Fruit fly (Drosophila melanogaster) whole organism, embryonic: Measurements from ENCODE around the gene Pxd.

ENCODE experiments used
- B-H2 ChIP-seq: fragments of 200-800 bp; sonication (Bioruptor generic); optimal IDR thresholded peaks from 2 replicates; lab custom pipeline; 2018; ENCODE audit warnings: missing biosample characterization, mild to moderate bottlenecking, missing genetic modification characterization
- CG12071 ChIP-seq: fragments of 200-800 bp; sonication (Bioruptor generic); optimal IDR thresholded peaks from 3 replicates; lab custom pipeline; 2018; ENCODE audit warnings: missing biosample characterization, mild to moderate bottlenecking, missing genetic modification characterization
- CG14014 ChIP-seq: fragments of 200-800 bp; sonication (Bioruptor generic); IDR thresholded peaks from 2 replicates; pipeline ENCODE4 v1.3.6; 2022; ENCODE audit warnings: missing biosample characterization, missing genetic modification characterization
- CG17568 ChIP-seq: fragments of 200-800 bp; sonication (Bioruptor generic); optimal IDR thresholded peaks from 2 replicates; lab custom pipeline; 2018; ENCODE audit warnings: missing biosample characterization, mild to moderate bottlenecking, missing genetic modification characterization, moderate library complexity
- CG18599 ChIP-seq: fragments of 200-800 bp; sonication (Bioruptor generic); optimal IDR thresholded peaks from 3 replicates; lab custom pipeline; 2017; ENCODE audit warnings: missing biosample characterization, missing genetic modification characterization, mild to moderate bottlenecking, moderate library complexity, missing genetic modification reagents
- CG2678 ChIP-seq: fragments of 200-800 bp; sonication (Bioruptor generic); optimal IDR thresholded peaks from 3 replicates; lab custom pipeline; 2019; ENCODE audit warnings: missing biosample characterization, mild to moderate bottlenecking, missing genetic modification characterization, moderate library complexity
- CG31441 ChIP-seq: fragments of 200-800 bp; sonication (Bioruptor generic); IDR thresholded peaks from 2 replicates; pipeline ENCODE4 v1.3.6; 2022; ENCODE audit warnings: missing biosample characterization, missing genetic modification characterization
- CG6765 ChIP-seq: fragments of 200-800 bp; sonication (Bioruptor generic); optimal IDR thresholded peaks from 3 replicates; lab custom pipeline; 2017; ENCODE audit warnings: missing biosample characterization, mild to moderate bottlenecking, missing genetic modification characterization
- CG6813 ChIP-seq: fragments of 200-800 bp; sonication (Bioruptor generic); optimal IDR thresholded peaks from 2 replicates; lab custom pipeline; 2017; ENCODE audit warnings: missing biosample characterization, missing genetic modification characterization, mild to moderate bottlenecking, moderate library complexity, missing genetic modification reagents
- CG8290 ChIP-seq, 3 experiments: fragments of 200-800 bp; sonication (Bioruptor generic); optimal IDR thresholded peaks; 2 replicates each; lab custom pipeline; 2016 to 2019; ENCODE audit warnings: missing biosample characterization in 3 of 3, missing genetic modification characterization in 3 of 3, mild to moderate bottlenecking in 2 of 3, moderate library complexity in 1 of 3
- CG9727 ChIP-seq: fragments of 200-800 bp; sonication (Bioruptor generic); optimal IDR thresholded peaks from 3 replicates; lab custom pipeline; 2017; ENCODE audit warnings: missing biosample characterization, mild to moderate bottlenecking, missing genetic modification characterization
- CrebB ChIP-seq: fragments of 200-800 bp; sonication (Bioruptor generic); optimal IDR thresholded peaks from 3 replicates; lab custom pipeline; 2018; ENCODE audit warnings: missing biosample characterization, mild to moderate bottlenecking, missing genetic modification characterization
- Doc2 ChIP-seq: fragments of 200-800 bp; sonication (Bioruptor generic); IDR thresholded peaks from 2 replicates; pipeline ENCODE4 v1.3.6; 2022; ENCODE audit warnings: missing biosample characterization, missing genetic modification characterization
- Drgx ChIP-seq: fragments of 200-800 bp; sonication (Bioruptor generic); IDR thresholded peaks from 2 replicates; pipeline ENCODE4 v1.3.6; 2022; ENCODE audit warnings: missing biosample characterization, missing genetic modification characterization
- Eip74EF ChIP-seq, 2 experiments: fragments of 200-800 bp in 1 of 2; fragments of >200 bp in 1 of 2; sonication (Bioruptor generic) in 1 of 2; optimal IDR thresholded peaks; 2 replicates each; lab custom pipeline; 2017 to 2019; ENCODE audit warnings: missing biosample characterization in 2 of 2, missing genetic modification characterization in 2 of 2, mild to moderate bottlenecking in 1 of 2, moderate library complexity in 1 of 2
- Fer2 ChIP-seq: fragments of 200-800 bp; sonication (Bioruptor generic); optimal IDR thresholded peaks from 2 replicates; lab custom pipeline; 2018; ENCODE audit warnings: missing biosample characterization, mild to moderate bottlenecking, missing genetic modification characterization, moderate library complexity
- Fer3 ChIP-seq: fragments of 200-800 bp; sonication (Bioruptor generic); optimal IDR thresholded peaks from 2 replicates; lab custom pipeline; 2018; ENCODE audit warnings: missing biosample characterization, mild to moderate bottlenecking, missing genetic modification characterization, moderate library complexity
- GATAe ChIP-seq: fragments of 200-800 bp; sonication (Bioruptor generic); conservative IDR thresholded peaks from 2 replicates; pipeline ENCODE4 v1.3.6; 2022; ENCODE audit warnings: missing biosample characterization, missing genetic modification characterization
- Hr51 ChIP-seq, 2 experiments: fragments of 200-800 bp; sonication (Bioruptor generic); optimal IDR thresholded peaks; 2 replicates in 1 of 2; 3 replicates in 1 of 2; lab custom pipeline; 2016 to 2018; ENCODE audit warnings: missing biosample characterization in 2 of 2, missing genetic modification characterization in 2 of 2, mild to moderate bottlenecking in 1 of 2, moderate library complexity in 1 of 2
- Mad ChIP-seq: fragments of 200-800 bp; sonication (Bioruptor generic); optimal IDR thresholded peaks from 2 replicates; lab custom pipeline; 2016; ENCODE audit warnings: missing biosample characterization, missing genetic modification characterization
- PHDP ChIP-seq: fragments of 200-800 bp; sonication (Bioruptor generic); optimal IDR thresholded peaks from 3 replicates; lab custom pipeline; 2018; ENCODE audit warnings: missing biosample characterization, mild to moderate bottlenecking, missing genetic modification characterization, moderate library complexity
- Pdp1 ChIP-seq, 2 experiments: fragments of 200-800 bp; sonication (Bioruptor generic); optimal IDR thresholded peaks; 3 replicates each; lab custom pipeline; 2016; ENCODE audit warnings: missing biosample characterization in 2 of 2, missing genetic modification characterization in 2 of 2, mild to moderate bottlenecking in 1 of 2, moderate library complexity in 1 of 2
- Poxn ChIP-seq: fragments of 200-800 bp; sonication (Bioruptor generic); IDR thresholded peaks from 2 replicates; pipeline ENCODE4 v1.3.6; 2022; ENCODE audit warnings: missing biosample characterization, missing genetic modification characterization
- Sox100B ChIP-seq: fragments of 200-800 bp; sonication (Bioruptor generic); optimal IDR thresholded peaks from 3 replicates; lab custom pipeline; 2018; ENCODE audit warnings: missing biosample characterization, mild to moderate bottlenecking, missing genetic modification characterization
- az2 ChIP-seq: fragments of 200-800 bp; sonication (Bioruptor generic); optimal IDR thresholded peaks from 3 replicates; lab custom pipeline; 2016; ENCODE audit warnings: missing biosample characterization, missing genetic modification characterization
- bbx ChIP-seq: fragments of 200-800 bp; sonication (Bioruptor generic); IDR thresholded peaks from 2 replicates; pipeline ENCODE4 v1.3.6; 2022; ENCODE audit warnings: missing biosample characterization, missing genetic modification characterization; ENCODE audit not compliant: partially characterized antibody
- btn ChIP-seq: fragments of 200-800 bp; sonication (Bioruptor generic); optimal IDR thresholded peaks from 2 replicates; lab custom pipeline; 2016; ENCODE audit warnings: missing biosample characterization, missing genetic modification characterization
- corto ChIP-seq: fragments of 200-800 bp; sonication (Bioruptor generic); optimal IDR thresholded peaks from 2 replicates; lab custom pipeline; 2016; ENCODE audit warnings: missing biosample characterization, mild to moderate bottlenecking, missing genetic modification characterization, moderate library complexity
- dm ChIP-seq: fragments of 200-800 bp; sonication (Bioruptor generic); optimal IDR thresholded peaks from 3 replicates; lab custom pipeline; 2016; ENCODE audit warnings: missing biosample characterization, missing genetic modification characterization
- ems ChIP-seq: fragments of 200-800 bp; sonication (Bioruptor generic); optimal IDR thresholded peaks from 3 replicates; lab custom pipeline; 2016; ENCODE audit warnings: missing biosample characterization, missing genetic modification characterization
- en ChIP-seq: fragments of 200-800 bp; sonication (Bioruptor generic); optimal IDR thresholded peaks from 2 replicates; lab custom pipeline; 2016; ENCODE audit warnings: missing biosample characterization, missing genetic modification characterization
- fu2 ChIP-seq: fragments of 200-800 bp; sonication (Bioruptor generic); optimal IDR thresholded peaks from 2 replicates; lab custom pipeline; 2016; ENCODE audit warnings: missing biosample characterization, missing genetic modification characterization
- gem ChIP-seq: fragments of 200-800 bp; sonication (Bioruptor generic); optimal IDR thresholded peaks from 2 replicates; lab custom pipeline; 2019; ENCODE audit warnings: missing biosample characterization, mild to moderate bottlenecking, missing genetic modification characterization, moderate library complexity
- gsb-n ChIP-seq: fragments of 200-800 bp; sonication (Bioruptor generic); optimal IDR thresholded peaks from 3 replicates; lab custom pipeline; 2018; ENCODE audit warnings: missing biosample characterization, mild to moderate bottlenecking, missing genetic modification characterization
- ham ChIP-seq: fragments of 200-800 bp; sonication (Bioruptor generic); IDR thresholded peaks from 2 replicates; pipeline ENCODE4 v1.3.6; 2022; ENCODE audit warnings: missing biosample characterization, missing genetic modification characterization
- jigr1 ChIP-seq: fragments of 200-800 bp; sonication (Bioruptor generic); IDR thresholded peaks from 3 replicates; pipeline ENCODE4 v1.3.6; 2022; ENCODE audit warnings: missing biosample characterization, missing genetic modification characterization
- jing ChIP-seq: fragments of 200-800 bp; sonication (Bioruptor generic); optimal IDR thresholded peaks from 2 replicates; lab custom pipeline; 2018; ENCODE audit warnings: missing biosample characterization, mild to moderate bottlenecking, missing genetic modification characterization
- pzg ChIP-seq: fragments of 200-800 bp; sonication (Bioruptor generic); optimal IDR thresholded peaks from 3 replicates; lab custom pipeline; 2018; ENCODE audit warnings: missing biosample characterization, mild to moderate bottlenecking, missing genetic modification characterization, moderate library complexity
- rib ChIP-seq: fragments of 200-800 bp; sonication (Bioruptor generic); IDR thresholded peaks from 2 replicates; pipeline ENCODE4 v1.3.6; 2022; ENCODE audit warnings: missing biosample characterization, missing genetic modification characterization
- run ChIP-seq: fragments of 200-800 bp; sonication (Bioruptor generic); optimal IDR thresholded peaks from 3 replicates; lab custom pipeline; 2018; ENCODE audit warnings: missing biosample characterization, mild to moderate bottlenecking, missing genetic modification characterization
- sd ChIP-seq: fragments of 200-800 bp; sonication (Bioruptor generic); optimal IDR thresholded peaks from 3 replicates; lab custom pipeline; 2018; ENCODE audit warnings: missing biosample characterization, mild to moderate bottlenecking, missing genetic modification characterization, moderate library complexity
- sqz ChIP-seq: fragments of 200-800 bp; sonication (Bioruptor generic); optimal IDR thresholded peaks from 3 replicates; lab custom pipeline; 2018; ENCODE audit warnings: missing biosample characterization, mild to moderate bottlenecking, missing genetic modification characterization
- ssp ChIP-seq: fragments of 200-800 bp; sonication (Bioruptor generic); IDR thresholded peaks from 2 replicates; pipeline ENCODE4 v1.3.6; 2022; ENCODE audit warnings: missing biosample characterization, missing genetic modification characterization
- unpg ChIP-seq: fragments of 200-800 bp; sonication (Bioruptor generic); optimal IDR thresholded peaks from 3 replicates; lab custom pipeline; 2018; ENCODE audit warnings: missing biosample characterization, mild to moderate bottlenecking, missing genetic modification characterization, moderate library complexity
- wdn ChIP-seq: fragments of 200-800 bp; sonication (Bioruptor generic); IDR thresholded peaks from 2 replicates; pipeline ENCODE4 v1.3.6; 2022; ENCODE audit warnings: missing biosample characterization, missing genetic modification characterization
- zfh2 ChIP-seq: fragments of 200-800 bp; sonication (Bioruptor generic); optimal IDR thresholded peaks from 2 replicates; lab custom pipeline; 2016; ENCODE audit warnings: missing biosample characterization, missing genetic modification characterization

The Pxd gene

dm6 chr3R:17002218-17003110, 11.9 kb upstream of the Pxd start, which contains the start of the genes Sf3a1 and Irc (continued):
- TF ChIP-seq sqz (no peak), fu2 (GFP tag; lab: Kevin White, UChicago) (no peak), CG31441 (GFP tag; lab: Robert Waterston, UW) (no peak), CG18599 (no peak), bbx (GFP tag; lab: Robert Waterston, UW) (peak; percentile 97), az2 (GFP tag; lab: Kevin White, UChicago) (no peak), corto (no peak), CG9727 (GFP tag; lab: Kevin White, UChicago) (no peak), gem (tag; lab: Kevin White, UChicago) (no peak), CG14014 (GFP tag; lab: Robert Waterston, UW) (no peak), jigr1 (GFP tag; lab: Robert Waterston, UW) (no peak), jing (no peak), run (tag; lab: Kevin White, UChicago) (no peak), Mad (GFP tag; lab: Kevin White, UChicago) (peak; percentile 20), gsb-n (no peak), btn (GFP tag; lab: Kevin White, UChicago) (no peak), rib (GFP tag; lab: Robert Waterston, UW) (0 out of 2 replicates have a peak, but pooled peaks have one; percentile 14), pzg (GFP tag; lab: Kevin White, UChicago) (peak; percentile 95), Doc2 (GFP tag; lab: Robert Waterston, UW) (no peak)

- TF ChIP-seq az2 (GFP tag; lab: Kevin White, UChicago) (no peak), ems (GFP tag; lab: Kevin White, UChicago) (no peak), ssp (no peak), Poxn (no peak), ham (no peak)
Measured at dm6 chr3R:17003468-17003867, 10.9 kb upstream of the Pxd start.

dm6 chr3R:17007336-17007735, 7.0 kb upstream of the Pxd start:
- TF ChIP-seq sd (tag; lab: Kevin White, UChicago), result peak; percentile 82
- peak; percentile 26 for TF ChIP-seq B-H2
- no peak for TF ChIP-seq dm (GFP tag; lab: Kevin White, UChicago)
- peak; percentile 28 for TF ChIP-seq Sox100B (GFP tag; lab: Kevin White, UChicago)
- TF ChIP-seq Pdp1 (GFP tag; optimal IDR thresholded peaks at IDR 0.05; lab: Kevin White, UChicago), result peak in 1 of 2 experiments; percentile 40
- peak; percentile 64 for TF ChIP-seq CG12071 (GFP tag; lab: Kevin White, UChicago)
- no peak for TF ChIP-seq wdn (GFP tag; lab: Robert Waterston, UW)
- TF ChIP-seq unpg, result peak; percentile 56
- no peak for TF ChIP-seq CG8290 (GFP tag; optimal IDR thresholded peaks at IDR 0.05; lab: Kevin White, UChicago)
- TF ChIP-seq CG8290 (tag; optimal IDR thresholded peaks at IDR 0.05; lab: Kevin White, UChicago), result peak in 1 of 2 experiments; percentile 26
- peak; percentile 27 for TF ChIP-seq CG6765 (GFP tag; lab: Kevin White, UChicago)
- peak; percentile 22 for TF ChIP-seq CrebB (tag; lab: Kevin White, UChicago)
- TF ChIP-seq CG17568 (GFP tag; lab: Kevin White, UChicago), result peak; percentile 64
- TF ChIP-seq zfh2 (GFP tag; lab: Kevin White, UChicago), result no peak
- peak in 1 of 2 experiments; percentile 21 for TF ChIP-seq Eip74EF (GFP tag; optimal IDR thresholded peaks at IDR 0.05; lab: Kevin White, UChicago)
- TF ChIP-seq GATAe (GFP tag; lab: Robert Waterston, UW), result no peak
- TF ChIP-seq Drgx (GFP tag; lab: Robert Waterston, UW), result no peak
- peak; percentile 17 for TF ChIP-seq CG6813 (GFP tag; lab: Kevin White, UChicago)
- TF ChIP-seq CG2678 (tag; lab: Kevin White, UChicago), result peak; percentile 71
- peak; percentile 26 for TF ChIP-seq Fer3 (tag; lab: Kevin White, UChicago)
- no peak for TF ChIP-seq en
- peak; percentile 60 for TF ChIP-seq PHDP (tag; lab: Kevin White, UChicago)
- TF ChIP-seq Fer2 (tag; lab: Kevin White, UChicago), result peak; percentile 21
- no peak for TF ChIP-seq Hr51 (GFP tag; optimal IDR thresholded peaks at IDR 0.05; lab: Kevin White, UChicago)
- TF ChIP-seq fu2 (GFP tag; lab: Kevin White, UChicago), result no peak
